Fruit fly (Drosophila melanogaster) whole organism, pupa: Measurements from ENCODE around the gene CG31751.

Source experiments
- CG10348 ChIP-seq: fragments of 200-800 bp; sonication (Bioruptor generic); IDR thresholded peaks from 2 replicates; pipeline ENCODE4 v1.3.6; 2022; ENCODE audit warnings: missing biosample characterization, missing genetic modification characterization
- CG12605 ChIP-seq: fragments of 200-800 bp; sonication (Bioruptor generic); IDR thresholded peaks from 2 replicates; pipeline ENCODE4 v1.3.6; 2022; ENCODE audit warnings: missing biosample characterization, missing genetic modification characterization
- CG13204 ChIP-seq: fragments of 200-800 bp; sonication (Bioruptor generic); optimal IDR thresholded peaks from 2 replicates; lab custom pipeline; 2018; ENCODE audit warnings: missing biosample characterization, mild to moderate bottlenecking, missing genetic modification characterization, moderate library complexity
- CG14655 ChIP-seq: fragments of 200-800 bp; sonication (Bioruptor generic); optimal IDR thresholded peaks from 3 replicates; lab custom pipeline; 2017; ENCODE audit warnings: mild to moderate bottlenecking, missing biosample characterization, missing genetic modification reagents, missing genetic modification characterization
- CG15710 ChIP-seq: fragments of 200-800 bp; sonication (Bioruptor generic); optimal IDR thresholded peaks from 2 replicates; lab custom pipeline; 2018; ENCODE audit warnings: missing biosample characterization, mild to moderate bottlenecking, missing genetic modification characterization, moderate library complexity
- CG17806 ChIP-seq: fragments of 200-800 bp; sonication (Bioruptor generic); optimal IDR thresholded peaks from 2 replicates; lab custom pipeline; 2018; ENCODE audit warnings: missing biosample characterization, mild to moderate bottlenecking, missing genetic modification characterization, moderate library complexity
- CG32121 ChIP-seq: fragments of 200-800 bp; sonication (Bioruptor generic); IDR thresholded peaks from 2 replicates; pipeline ENCODE4 v1.3.6; 2022; ENCODE audit warnings: missing biosample characterization, missing genetic modification characterization
- CG34367 ChIP-seq: fragments of 200-800 bp; sonication (Bioruptor generic); optimal IDR thresholded peaks from 2 replicates; lab custom pipeline; 2018; ENCODE audit warnings: missing biosample characterization, mild to moderate bottlenecking, missing genetic modification characterization
- CG4496 ChIP-seq: fragments of 200-800 bp; sonication (Bioruptor generic); IDR thresholded peaks from 3 replicates; pipeline ENCODE4 v1.3.6; 2022; ENCODE audit warnings: missing biosample characterization, missing genetic modification characterization
- CG8159 ChIP-seq: fragments of 200-800 bp; sonication (Bioruptor generic); optimal IDR thresholded peaks from 3 replicates; lab custom pipeline; 2018; ENCODE audit warnings: missing biosample characterization, mild to moderate bottlenecking, missing genetic modification characterization, moderate library complexity
- CG8301 ChIP-seq: fragments of 200-800 bp; sonication (Bioruptor generic); optimal IDR thresholded peaks from 2 replicates; lab custom pipeline; 2018; ENCODE audit warnings: missing biosample characterization, mild to moderate bottlenecking, missing genetic modification characterization
- CG9948 ChIP-seq: fragments of 200-800 bp; sonication (Bioruptor generic); optimal IDR thresholded peaks from 2 replicates; lab custom pipeline; 2018; ENCODE audit warnings: missing biosample characterization, mild to moderate bottlenecking, missing genetic modification characterization, moderate library complexity
- D1 ChIP-seq: fragments of 200-800 bp; sonication (Bioruptor generic); optimal IDR thresholded peaks from 2 replicates; lab custom pipeline; 2018; ENCODE audit warnings: missing biosample characterization, mild to moderate bottlenecking, missing genetic modification characterization, moderate library complexity
- EcR ChIP-seq: fragments of 200-800 bp; sonication (Bioruptor generic); optimal IDR thresholded peaks from 3 replicates; lab custom pipeline; 2019; ENCODE audit warnings: missing biosample characterization, missing genetic modification characterization, mild to moderate bottlenecking, moderate library complexity, missing genetic modification reagents
- Ets98B ChIP-seq: fragments of 200-800 bp; sonication (Bioruptor generic); IDR thresholded peaks from 2 replicates; pipeline ENCODE4 v1.3.6; 2022; ENCODE audit warnings: missing biosample characterization, missing genetic modification characterization
- Pif1A ChIP-seq: fragments of 200-800 bp; sonication (Bioruptor generic); optimal IDR thresholded peaks from 3 replicates; lab custom pipeline; 2016; ENCODE audit warnings: missing biosample characterization, missing genetic modification characterization
- Pif1B ChIP-seq: fragments of 200-800 bp; sonication (Bioruptor generic); optimal IDR thresholded peaks from 3 replicates; lab custom pipeline; 2016; ENCODE audit warnings: missing biosample characterization, missing genetic modification characterization
- Snoo ChIP-seq: fragments of 200-800 bp; sonication (Bioruptor generic); optimal IDR thresholded peaks from 3 replicates; lab custom pipeline; 2017; ENCODE audit warnings: missing biosample characterization, mild to moderate bottlenecking, missing genetic modification characterization, inconsistent platforms
- fd96Ca ChIP-seq: fragments of 200-800 bp; sonication (Bioruptor generic); IDR thresholded peaks from 3 replicates; pipeline ENCODE4 v1.3.6; 2022; ENCODE audit warnings: missing biosample characterization, missing genetic modification characterization
- gl ChIP-seq: fragments of 200-800 bp; sonication (Bioruptor generic); optimal IDR thresholded peaks from 2 replicates; lab custom pipeline; 2018; ENCODE audit warnings: missing biosample characterization, mild to moderate bottlenecking, missing genetic modification characterization
- rn ChIP-seq: fragments of 200-800 bp; sonication (Bioruptor generic); IDR thresholded peaks from 2 replicates; pipeline ENCODE4 v1.3.6; 2022; ENCODE audit warnings: missing biosample characterization, missing genetic modification characterization

Gene CG31751

DNA sequence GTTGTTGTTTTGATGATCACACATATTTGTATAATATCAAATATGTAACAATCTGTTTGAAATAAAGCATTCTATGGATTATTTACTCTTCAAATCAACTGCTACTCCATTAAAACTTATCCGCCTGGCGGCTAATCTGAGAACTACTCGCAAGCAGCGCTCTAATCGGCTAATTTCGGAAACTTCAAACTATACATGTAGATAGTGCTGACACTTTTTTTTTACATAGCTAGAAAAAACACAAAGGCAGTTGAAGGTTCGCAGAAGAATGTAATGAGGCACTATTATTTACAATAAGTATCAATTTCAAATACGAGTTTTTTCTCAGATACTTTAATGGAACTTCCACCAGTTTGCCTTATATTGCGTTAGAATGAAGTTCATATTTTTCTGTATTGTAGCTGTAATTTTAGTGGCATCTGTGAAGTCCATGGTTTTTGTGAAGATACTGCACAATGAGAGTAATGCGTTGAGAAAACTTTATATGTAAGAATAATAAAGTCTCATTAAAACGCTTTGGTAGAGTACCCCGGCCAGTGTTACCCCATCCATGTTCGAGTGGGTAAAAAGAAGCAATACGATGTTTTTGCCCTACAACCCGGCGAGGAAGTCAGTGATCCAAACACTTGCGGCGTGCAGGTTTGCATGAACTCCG is 10.9 kb upstream of the CG31751 start:
- TF ChIP-seq D1 (tag; lab: Kevin White, UChicago) (peak; percentile 47), rn (GFP tag; lab: Robert Waterston, UW) (no peak), CG17806 (tag; lab: Kevin White, UChicago) (no peak), CG32121 (no peak), CG9948 (tag; lab: Kevin White, UChicago) (no peak), CG12605 (GFP tag; lab: Robert Waterston, UW) (no peak)

DNA sequence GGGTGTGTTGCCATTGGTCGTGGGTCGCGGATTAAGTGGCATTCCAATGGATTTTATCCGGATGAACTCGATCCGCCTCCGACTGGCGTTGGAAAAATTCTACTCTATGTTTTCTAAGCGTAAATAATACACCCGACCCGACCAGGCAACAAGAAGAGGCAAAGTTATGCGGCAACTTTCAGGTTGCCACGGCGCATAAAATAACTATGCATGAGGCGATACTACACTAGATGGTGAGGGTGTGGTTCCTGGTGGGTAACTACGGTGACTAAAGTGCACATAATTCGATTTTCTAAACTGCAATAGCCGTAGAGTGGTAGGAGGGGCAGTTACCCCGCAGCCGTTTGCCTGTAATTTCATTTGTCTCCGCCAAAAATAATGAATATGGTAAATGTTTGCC is 5.9 kb upstream of the CG31751 start, which contains the start of gene CG43338:
Gene CG43338, minus strand, starts transcription at position 101 of the 400 bp plus-strand sequence.
- TF ChIP-seq CG8159 (tag; lab: Kevin White, UChicago): no peak
- TF ChIP-seq CG8301 (tag; lab: Kevin White, UChicago): no peak
- TF ChIP-seq EcR (GFP tag; lab: Kevin White, UChicago): no peak
- no peak for TF ChIP-seq CG15710
- TF ChIP-seq CG13204 (GFP tag; lab: Kevin White, UChicago): no peak
- TF ChIP-seq CG34367: no peak
- no peak for TF ChIP-seq Snoo (tag; lab: Kevin White, UChicago)
- TF ChIP-seq CG4496: no peak
- no peak for TF ChIP-seq CG14655
- no peak for TF ChIP-seq CG9948 (tag; lab: Kevin White, UChicago)
- TF ChIP-seq Pif1B (GFP tag; lab: Kevin White, UChicago): no peak
- TF ChIP-seq Pif1A: no peak
- TF ChIP-seq rn (GFP tag; lab: Robert Waterston, UW): no peak
- TF ChIP-seq CG10348 (GFP tag; lab: Robert Waterston, UW): no peak
- TF ChIP-seq CG32121: no peak
- no peak for TF ChIP-seq CG12605 (GFP tag; lab: Robert Waterston, UW)
- TF ChIP-seq D1 (tag; lab: Kevin White, UChicago): no peak
- TF ChIP-seq CG17806 (tag; lab: Kevin White, UChicago): no peak
- TF ChIP-seq Ets98B: no peak
- TF ChIP-seq gl: no peak
- TF ChIP-seq, all 21 proteins: peak for 0

DNA sequence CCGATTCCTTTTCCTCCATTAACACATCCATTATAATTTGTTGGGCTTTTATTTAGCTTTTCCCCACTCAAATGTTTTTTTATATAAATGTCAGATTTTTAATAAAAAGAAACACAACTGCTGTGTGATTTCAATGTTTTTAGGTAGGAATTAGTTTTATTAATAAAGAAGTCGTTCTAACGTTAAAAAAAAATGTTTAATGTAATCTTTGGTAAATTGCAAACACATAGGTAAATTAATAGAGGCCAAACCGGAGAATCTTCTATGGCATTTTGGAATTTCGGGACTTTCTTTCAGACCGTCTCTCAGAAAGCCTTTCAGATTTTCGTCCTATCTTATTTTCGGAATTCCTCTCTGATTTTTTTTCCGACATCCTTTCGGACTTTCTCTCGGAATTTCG is 3.8 kb upstream of the CG31751 start, which contains the start of gene CG43339:
Gene CG43339, minus strand, starts transcription at position 101 of the 400 bp plus-strand sequence.
- TF ChIP-seq fd96Ca (GFP tag; lab: Robert Waterston, UW): no peak
- TF ChIP-seq Pif1A: no peak
- TF ChIP-seq CG12605 (GFP tag; lab: Robert Waterston, UW): no peak
- no peak for TF ChIP-seq D1 (tag; lab: Kevin White, UChicago)
- TF ChIP-seq CG8301 (tag; lab: Kevin White, UChicago): no peak
- TF ChIP-seq Snoo (tag; lab: Kevin White, UChicago): no peak
- no peak for TF ChIP-seq rn (GFP tag; lab: Robert Waterston, UW)
- TF ChIP-seq CG10348 (GFP tag; lab: Robert Waterston, UW): no peak
- no peak for TF ChIP-seq CG34367
- no peak for TF ChIP-seq CG15710
- no peak for TF ChIP-seq gl
- no peak for TF ChIP-seq CG17806 (tag; lab: Kevin White, UChicago)
- TF ChIP-seq Ets98B: no peak
- no peak for TF ChIP-seq CG8159 (tag; lab: Kevin White, UChicago)
- TF ChIP-seq CG32121: no peak

DNA sequence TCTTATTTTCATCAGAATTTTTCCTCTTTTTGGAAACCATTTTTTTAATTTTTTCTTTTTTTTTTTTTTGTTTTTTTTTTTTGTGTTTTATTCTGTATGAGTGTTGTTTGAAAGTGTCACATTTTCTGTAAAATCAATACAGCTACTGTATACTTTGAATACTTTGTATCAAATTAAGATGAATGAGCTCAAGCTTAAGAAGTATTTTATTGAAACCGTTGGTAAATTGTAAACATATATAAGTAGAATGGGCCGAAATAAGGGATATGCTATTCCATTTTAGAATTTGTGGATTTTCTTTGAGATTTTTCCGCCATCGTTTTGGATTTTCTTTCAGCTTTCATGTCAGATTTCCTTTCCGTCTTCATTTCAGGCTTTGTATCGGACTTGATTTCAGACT is 2.0 kb upstream of the CG31751 start, which contains the start of gene Mst36Fb:
Gene Mst36Fb, minus strand, starts transcription at position 101 of the 400 bp plus-strand sequence.
- TF ChIP-seq CG17806 (tag; lab: Kevin White, UChicago) (no peak), D1 (tag; lab: Kevin White, UChicago) (no peak), CG10348 (GFP tag; lab: Robert Waterston, UW) (no peak), fd96Ca (GFP tag; lab: Robert Waterston, UW) (no peak), CG34367 (no peak), EcR (GFP tag; lab: Kevin White, UChicago) (no peak), Snoo (tag; lab: Kevin White, UChicago) (no peak), Ets98B (no peak), Pif1B (GFP tag; lab: Kevin White, UChicago) (no peak), rn (GFP tag; lab: Robert Waterston, UW) (no peak), CG8301 (tag; lab: Kevin White, UChicago) (no peak), CG13204 (GFP tag; lab: Kevin White, UChicago) (no peak), CG4496 (no peak), CG15710 (no peak), CG8159 (tag; lab: Kevin White, UChicago) (no peak)
- TF ChIP-seq, all 21 proteins: peak for 0

dm6 chr2L:18677910-18678639 is 1.1 kb downstream of the CG31751 start:
- TF ChIP-seq Snoo (tag; lab: Kevin White, UChicago): peak; percentile 39
- no peak for TF ChIP-seq EcR (GFP tag; lab: Kevin White, UChicago)
- no peak for TF ChIP-seq CG10348 (GFP tag; lab: Robert Waterston, UW)
- no peak for TF ChIP-seq CG12605 (GFP tag; lab: Robert Waterston, UW)
- no peak for TF ChIP-seq Pif1A
- TF ChIP-seq D1 (tag; lab: Kevin White, UChicago): no peak
- no peak for TF ChIP-seq CG8159 (tag; lab: Kevin White, UChicago)
- TF ChIP-seq Ets98B: no peak
- peak; percentile 30 for TF ChIP-seq CG15710
- TF ChIP-seq CG32121: 0 out of 2 replicates have a peak, but pooled peaks have one; percentile 7
- no peak for TF ChIP-seq CG4496
